Worm (Caenorhabditis elegans) whole organism, young adult: Measurements from ENCODE around the gene ghi-1.

ENCODE experiments used
- B0261.1 ChIP-seq: sonication (generic microtip); optimal IDR thresholded peaks from 2 replicates; lab custom pipeline; 2016; ENCODE audit warnings: mild to moderate bottlenecking, missing genetic modification characterization, moderate library complexity, missing compliant biosample characterization
- B0336.3 ChIP-seq: fragments of 200-800 bp; sonication (Bioruptor generic); IDR thresholded peaks from 2 replicates; pipeline ENCODE4 v1.3.6; 2022; ENCODE audit warnings: missing genetic modification characterization, missing compliant biosample characterization
- F39B2.1 ChIP-seq: fragments of 200-800 bp; sonication (Bioruptor generic); IDR thresholded peaks from 2 replicates; pipeline ENCODE4 v1.3.6; 2022; ENCODE audit warnings: missing genetic modification reagents, missing genetic modification characterization, missing compliant biosample characterization
- F57C9.4 ChIP-seq: sonication (generic microtip); optimal IDR thresholded peaks from 2 replicates; lab custom pipeline; 2017; ENCODE audit warnings: mild to moderate bottlenecking, missing genetic modification characterization, missing compliant biosample characterization
- K11D2.4 ChIP-seq: fragments of 200-800 bp; sonication (Bioruptor generic); IDR thresholded peaks from 2 replicates; pipeline ENCODE4 v1.3.6; 2022; ENCODE audit warnings: missing genetic modification reagents, missing genetic modification characterization, missing compliant biosample characterization
- T26A5.8 ChIP-seq: sonication (generic microtip); optimal IDR thresholded peaks from 2 replicates; lab custom pipeline; 2016; ENCODE audit warnings: missing genetic modification characterization, missing compliant biosample characterization
- Y53F4B.3 ChIP-seq: fragments of 200-800 bp; sonication (Bioruptor generic); IDR thresholded peaks from 2 replicates; pipeline ENCODE4 v1.3.6; 2022; ENCODE audit warnings: missing genetic modification reagents, missing genetic modification characterization, missing compliant biosample characterization
- Y53G8AR.9 ChIP-seq: fragments of 200-800 bp; sonication (Bioruptor generic); conservative IDR thresholded peaks from 2 replicates; pipeline ENCODE4 v1.3.6; 2022; ENCODE audit warnings: missing genetic modification reagents, missing genetic modification characterization, missing compliant biosample characterization
- Y56A3A.18 ChIP-seq: fragments of 200-800 bp; sonication (Bioruptor generic); IDR thresholded peaks from 2 replicates; pipeline ENCODE4 v1.3.6; 2022; ENCODE audit warnings: missing genetic modification reagents, missing genetic modification characterization, missing compliant biosample characterization
- akir-1 ChIP-seq: fragments of 200-800 bp; sonication (Bioruptor generic); optimal IDR thresholded peaks from 2 replicates; lab custom pipeline; 2018; ENCODE audit warnings: mild to moderate bottlenecking, missing genetic modification characterization, moderate library complexity, missing compliant biosample characterization
- ama-1 ChIP-seq, 3 experiments: fragments of 150-350 bp in 1 of 3; sonication (generic microtip) in 2 of 3; optimal IDR thresholded peaks; 2 replicates each; lab custom pipeline; 2014 to 2018; ENCODE audit warnings: missing biosample characterization in 2 of 3, missing genetic modification characterization in 2 of 3, missing genetic modification reagents in 2 of 3
- athp-1 ChIP-seq: sonication (generic microtip); optimal IDR thresholded peaks from 2 replicates; lab custom pipeline; 2017; ENCODE audit warnings: mild to moderate bottlenecking, missing genetic modification characterization, missing compliant biosample characterization
- attf-3 ChIP-seq: fragments of 200-800 bp; sonication (Bioruptor generic); conservative IDR thresholded peaks from 2 replicates; pipeline ENCODE4 v1.3.6; 2022; ENCODE audit warnings: missing genetic modification reagents, missing genetic modification characterization, missing compliant biosample characterization
- attf-5 ChIP-seq: fragments of 200-800 bp; sonication (Bioruptor generic); optimal IDR thresholded peaks from 2 replicates; lab custom pipeline; 2018; ENCODE audit warnings: mild to moderate bottlenecking, missing genetic modification characterization, missing compliant biosample characterization
- ccch-3 ChIP-seq: fragments of 200-800 bp; sonication (Bioruptor generic); optimal IDR thresholded peaks from 2 replicates; lab custom pipeline; 2018; ENCODE audit warnings: mild to moderate bottlenecking, missing genetic modification characterization, missing compliant biosample characterization
- cebp-1 ChIP-seq, 2 experiments: fragments of 200-800 bp in 1 of 2; sonication (Bioruptor generic) in 1 of 2; sonication (generic microtip) in 1 of 2; IDR thresholded peaks in 1 of 2; optimal IDR thresholded peaks in 1 of 2; 2 replicates each; pipeline versions ENCODE4 v1.3.6 to Lab custom; 2017 to 2022; ENCODE audit warnings: missing compliant biosample characterization in 2 of 2, missing genetic modification characterization in 2 of 2, mild to moderate bottlenecking in 1 of 2, missing genetic modification reagents in 1 of 2, moderate library complexity in 1 of 2
- cebp-2 ChIP-seq: fragments of 200-800 bp; sonication (Bioruptor generic); IDR thresholded peaks from 2 replicates; pipeline ENCODE4 v1.3.6; 2022; ENCODE audit warnings: missing genetic modification characterization, missing compliant biosample characterization
- ceh-79 ChIP-seq: sonication (generic microtip); optimal IDR thresholded peaks from 2 replicates; lab custom pipeline; 2017; ENCODE audit warnings: mild to moderate bottlenecking, missing genetic modification characterization, missing compliant biosample characterization
- chd-7 ChIP-seq: sonication (generic microtip); optimal IDR thresholded peaks from 2 replicates; lab custom pipeline; 2016; ENCODE audit warnings: mild to moderate bottlenecking, missing genetic modification characterization, moderate library complexity, missing compliant biosample characterization
- dox-1 ChIP-seq: fragments of 200-800 bp; sonication (Bioruptor generic); IDR thresholded peaks from 2 replicates; pipeline ENCODE4 v1.3.6; 2022; ENCODE audit warnings: missing genetic modification reagents, missing genetic modification characterization, missing compliant biosample characterization
- egl-18 ChIP-seq: fragments of 200-800 bp; sonication (Bioruptor generic); IDR thresholded peaks from 2 replicates; pipeline ENCODE4 v1.3.6; 2022; ENCODE audit warnings: missing genetic modification reagents, missing genetic modification characterization, missing compliant biosample characterization
- gei-17 ChIP-seq: fragments of 200-800 bp; sonication (Bioruptor generic); optimal IDR thresholded peaks from 2 replicates; lab custom pipeline; 2018; ENCODE audit warnings: mild to moderate bottlenecking, missing genetic modification characterization, missing compliant biosample characterization
- him-1 ChIP-seq: sonication (generic microtip); optimal IDR thresholded peaks from 2 replicates; lab custom pipeline; 2016; ENCODE audit warnings: missing genotype, missing genetic modification reagents, missing genetic modification characterization, missing compliant biosample characterization
- hlh-26 ChIP-seq: fragments of 200-800 bp; sonication (Bioruptor generic); conservative IDR thresholded peaks from 2 replicates; pipeline ENCODE4 v1.3.6; 2022; ENCODE audit warnings: missing genetic modification reagents, missing genetic modification characterization, missing compliant biosample characterization
- let-607 ChIP-seq, 2 experiments: fragments of 200-800 bp in 1 of 2; sonication (Bioruptor generic) in 1 of 2; sonication (generic microtip) in 1 of 2; optimal IDR thresholded peaks; 2 replicates each; lab custom pipeline; 2016 to 2018; ENCODE audit warnings: mild to moderate bottlenecking in 2 of 2, missing compliant biosample characterization in 2 of 2, missing genetic modification characterization in 2 of 2, moderate library complexity in 2 of 2, missing genotype in 1 of 2
- lin-40 ChIP-seq: sonication (generic microtip); optimal IDR thresholded peaks from 2 replicates; lab custom pipeline; 2016; ENCODE audit warnings: missing genetic modification characterization, mild to moderate bottlenecking, missing compliant biosample characterization, missing genotype, missing genetic modification reagents
- lin-54 ChIP-seq: fragments of 200-800 bp; sonication (Bioruptor generic); optimal IDR thresholded peaks from 2 replicates; lab custom pipeline; 2018; ENCODE audit warnings: mild to moderate bottlenecking, missing genetic modification characterization, missing compliant biosample characterization
- madf-3 ChIP-seq: fragments of 200-800 bp; sonication (Bioruptor generic); IDR thresholded peaks from 2 replicates; pipeline ENCODE4 v1.3.6; 2022; ENCODE audit warnings: missing genetic modification reagents, missing genetic modification characterization, missing compliant biosample characterization
- nfya-1 ChIP-seq: sonication (generic microtip); optimal IDR thresholded peaks from 2 replicates; lab custom pipeline; 2017; ENCODE audit warnings: antibody characterized with exemption, missing compliant biosample characterization, missing genetic modification characterization, borderline replicate concordance; ENCODE audit not compliant: insufficient read depth
- nfyb-1 ChIP-seq: fragments of 200-800 bp; sonication (Bioruptor generic); IDR thresholded peaks from 2 replicates; pipeline ENCODE4 v1.3.6; 2022; ENCODE audit warnings: missing genetic modification reagents, missing genetic modification characterization, missing compliant biosample characterization
- nhr-120 ChIP-seq: fragments of 200-800 bp; sonication (Bioruptor generic); IDR thresholded peaks from 2 replicates; pipeline ENCODE4 v1.3.6; 2022; ENCODE audit warnings: missing genetic modification characterization, missing compliant biosample characterization
- nhr-179 ChIP-seq: sonication (generic microtip); optimal IDR thresholded peaks from 2 replicates; lab custom pipeline; 2016; ENCODE audit warnings: mild to moderate bottlenecking, missing genetic modification characterization, missing compliant biosample characterization
- nhr-80 ChIP-seq: sonication (generic microtip); optimal IDR thresholded peaks from 2 replicates; lab custom pipeline; 2016; ENCODE audit warnings: missing genetic modification characterization, missing compliant biosample characterization
- repo-1 ChIP-seq: sonication (generic microtip); optimal IDR thresholded peaks from 2 replicates; lab custom pipeline; 2017; ENCODE audit warnings: mild to moderate bottlenecking, missing genetic modification characterization, missing compliant biosample characterization
- rpc-1 ChIP-seq, 2 experiments: fragments of 150-350 bp in 1 of 2; sonication (generic microtip) in 1 of 2; optimal IDR thresholded peaks; 2 replicates each; lab custom pipeline; 2014 to 2018; ENCODE audit warnings: missing biosample characterization in 1 of 2, missing genetic modification characterization in 1 of 2, missing genetic modification reagents in 1 of 2, missing genotype in 1 of 2
- snpc-1.1 ChIP-seq: sonication (generic microtip); optimal IDR thresholded peaks from 2 replicates; lab custom pipeline; 2017; ENCODE audit warnings: missing genetic modification characterization, mild to moderate bottlenecking, missing compliant biosample characterization, antibody characterized with exemption, moderate library complexity, missing genotype, missing genetic modification reagents; ENCODE audit not compliant: insufficient read depth
- unc-130 ChIP-seq: sonication (generic microtip); optimal IDR thresholded peaks from 2 replicates; lab custom pipeline; 2016; ENCODE audit warnings: missing genetic modification reagents, missing genetic modification characterization, missing compliant biosample characterization
- xnd-1 ChIP-seq: sonication (generic microtip); optimal IDR thresholded peaks from 2 replicates; lab custom pipeline; 2016; ENCODE audit warnings: missing genotype, missing genetic modification reagents, missing genetic modification characterization, missing compliant biosample characterization
- zfh-2 ChIP-seq: fragments of 200-800 bp; sonication (Bioruptor generic); conservative IDR thresholded peaks from 2 replicates; pipeline ENCODE4 v1.3.6; 2022; ENCODE audit warnings: missing genetic modification reagents, missing genetic modification characterization, missing compliant biosample characterization
- zim-3 ChIP-seq: sonication (generic microtip); optimal IDR thresholded peaks from 2 replicates; lab custom pipeline; 2017; ENCODE audit warnings: mild to moderate bottlenecking, missing genetic modification characterization, moderate library complexity, missing compliant biosample characterization
- ztf-22 ChIP-seq: fragments of 200-800 bp; sonication (Bioruptor generic); optimal IDR thresholded peaks from 2 replicates; lab custom pipeline; 2018; ENCODE audit warnings: mild to moderate bottlenecking, missing genetic modification characterization, moderate library complexity, missing compliant biosample characterization
- ztf-25 ChIP-seq: fragments of 200-800 bp; sonication (Bioruptor generic); IDR thresholded peaks from 2 replicates; pipeline ENCODE4 v1.3.6; 2022; ENCODE audit warnings: missing genetic modification reagents, missing genetic modification characterization, missing compliant biosample characterization
- ztf-26 ChIP-seq: sonication (generic microtip); optimal IDR thresholded peaks from 2 replicates; lab custom pipeline; 2017; ENCODE audit warnings: missing genetic modification characterization, missing compliant biosample characterization

ghi-1 gene

ce11 chrII:11635745-11636161 is 10.8 kb upstream of the ghi-1 start (continued):
- TF ChIP-seq him-1 (tag; lab: Kevin White, UChicago) = no peak
- TF ChIP-seq F57C9.4 = no peak
- no peak for TF ChIP-seq ccch-3 (GFP tag; lab: Kevin White, UChicago)
- peak; percentile 64 for TF ChIP-seq zfh-2 (GFP tag; lab: Robert Waterston, UW)

- no peak for TF ChIP-seq chd-7 (tag; lab: Kevin White, UChicago)
- no peak for TF ChIP-seq egl-18 (GFP tag; lab: Robert Waterston, UW)
- no peak for TF ChIP-seq lin-54
- no peak for TF ChIP-seq attf-5 (GFP tag; lab: Kevin White, UChicago)
- TF ChIP-seq ceh-79 (tag; lab: Kevin White, UChicago) = no peak
- no peak for TF ChIP-seq rpc-1 (optimal IDR thresholded peaks at IDR 0.05; lab: Kevin White, UChicago)
- no peak for TF ChIP-seq rpc-1 (tag; optimal IDR thresholded peaks at IDR 0.05; lab: Kevin White, UChicago)
- no peak for TF ChIP-seq B0336.3
- TF ChIP-seq gei-17 (GFP tag; lab: Kevin White, UChicago) = no peak
- 0 out of 2 replicates have a peak, but pooled peaks have one; percentile 18 for TF ChIP-seq dox-1 (GFP tag; lab: Robert Waterston, UW)
- no peak for TF ChIP-seq nfya-1 (tag; lab: Kevin White, UChicago)
- no peak for TF ChIP-seq let-607 (tag; optimal IDR thresholded peaks at IDR 0.05; lab: Kevin White, UChicago)
- TF ChIP-seq madf-3 (GFP tag; lab: Robert Waterston, UW) = no peak
- TF ChIP-seq cebp-1 (GFP tag; IDR thresholded peaks at IDR 0.05; lab: Robert Waterston, UW) = no peak
- TF ChIP-seq cebp-1 (tag; optimal IDR thresholded peaks at IDR 0.05; lab: Kevin White, UChicago) = no peak
- TF ChIP-seq athp-1 = no peak
- no peak for TF ChIP-seq akir-1 (GFP tag; lab: Kevin White, UChicago)
- TF ChIP-seq K11D2.4 (GFP tag; lab: Robert Waterston, UW) = peak; percentile 46; the same call in 1 of the 2 replicates
- no peak for TF ChIP-seq Y56A3A.18
- no peak for TF ChIP-seq lin-40
- no peak for TF ChIP-seq hlh-26 (GFP tag; lab: Robert Waterston, UW)
- no peak for TF ChIP-seq ztf-22 (GFP tag; lab: Kevin White, UChicago)
- no peak for TF ChIP-seq zim-3 (tag; lab: Kevin White, UChicago)
- no peak for TF ChIP-seq unc-130 (GFP tag; lab: Kevin White, UChicago)
- 0 out of 2 replicates have a peak, but pooled peaks have one; percentile 12 for TF ChIP-seq F39B2.1 (GFP tag; lab: Robert Waterston, UW)
- TF ChIP-seq snpc-1.1 = no peak
- TF ChIP-seq T26A5.8 (tag; lab: Kevin White, UChicago) = no peak
- TF ChIP-seq attf-3 (GFP tag; lab: Robert Waterston, UW) = no peak
- no peak for TF ChIP-seq Y53G8AR.9 (GFP tag; lab: Robert Waterston, UW)
- no peak for TF ChIP-seq Y53F4B.3 (GFP tag; lab: Robert Waterston, UW)
- no peak for TF ChIP-seq nhr-80 (tag; lab: Kevin White, UChicago)
- TF ChIP-seq ztf-26 (tag; lab: Kevin White, UChicago) = no peak
- no peak for TF ChIP-seq cebp-2
- no peak for TF ChIP-seq ztf-25
- TF ChIP-seq xnd-1 = no peak
- TF ChIP-seq B0261.1 (tag; lab: Kevin White, UChicago) = no peak
- TF ChIP-seq repo-1 (tag; lab: Kevin White, UChicago) = no peak
- no peak for TF ChIP-seq nhr-120
- no peak for TF ChIP-seq nhr-179
- peak; percentile 47 for TF ChIP-seq ama-1 (optimal IDR thresholded peaks at IDR 0.05; lab: Kevin White, UChicago)
- no peak for TF ChIP-seq ama-1 (GFP tag; optimal IDR thresholded peaks at IDR 0.05; lab: Kevin White, UChicago)
- TF ChIP-seq nfyb-1 = 0 out of 2 replicates have a peak, but pooled peaks have one; percentile 50
Observed at ce11 chrII:11636617-11637016, 9.9 kb upstream of the ghi-1 start.
